Worm (Caenorhabditis elegans) whole organism, L4 larva: Measurements from ENCODE around the gene F58D2.2.

Experiments used
- T20F7.1 ChIP-seq: fragments of 200-800 bp; sonication (Bioruptor generic); optimal IDR thresholded peaks from 2 replicates; lab custom pipeline; 2018; ENCODE audit warnings: mild to moderate bottlenecking, missing genetic modification characterization, missing compliant biosample characterization
- aly-2 ChIP-seq: sonication (generic microtip); optimal IDR thresholded peaks from 2 replicates; lab custom pipeline; 2018; ENCODE audit warnings: missing biosample characterization, missing genetic modification characterization
- ceh-32 ChIP-seq: sonication (generic microtip); optimal IDR thresholded peaks from 2 replicates; lab custom pipeline; 2016; ENCODE audit warnings: mild to moderate bottlenecking, missing genetic modification characterization, missing compliant biosample characterization; ENCODE audit not compliant: poor library complexity
- ceh-82 ChIP-seq: sonication (generic microtip); optimal IDR thresholded peaks from 2 replicates; lab custom pipeline; 2017; ENCODE audit warnings: missing biosample characterization, missing genetic modification characterization
- daf-16 ChIP-seq, 3 experiments: sonication (generic microtip); optimal IDR thresholded peaks; 2 replicates each; lab custom pipeline; 2016 to 2017; ENCODE audit warnings: missing genetic modification characterization in 3 of 3, missing genetic modification reagents in 3 of 3, mild to moderate bottlenecking in 2 of 3, missing compliant biosample characterization in 2 of 3, missing biosample characterization in 1 of 3, moderate library complexity in 1 of 3
- daf-19 ChIP-seq: fragments of 200-800 bp; sonication (Bioruptor generic); conservative IDR thresholded peaks from 2 replicates; pipeline ENCODE4 v1.3.6; 2022; ENCODE audit warnings: missing genetic modification characterization, missing compliant biosample characterization
- lin-13 ChIP-seq: fragments of 150-350 bp; optimal IDR thresholded peaks from 2 replicates; lab custom pipeline; 2014; ENCODE audit warnings: missing biosample characterization, missing genetic modification reagents, missing genetic modification characterization
- madf-9 ChIP-seq: fragments of 200-800 bp; sonication (Bioruptor generic); conservative IDR thresholded peaks from 2 replicates; pipeline ENCODE4 v1.3.6; 2022; ENCODE audit warnings: missing genetic modification reagents, missing genetic modification characterization, missing compliant biosample characterization
- nhr-6 ChIP-seq: fragments of 150-350 bp; optimal IDR thresholded peaks from 2 replicates; lab custom pipeline; 2014; ENCODE audit warnings: missing biosample characterization, missing genetic modification characterization
- skn-1 ChIP-seq: fragments of 150-350 bp; optimal IDR thresholded peaks from 2 replicates; lab custom pipeline; 2014; ENCODE audit warnings: missing biosample characterization, missing genetic modification characterization
- unc-39 ChIP-seq: sonication (generic microtip); optimal IDR thresholded peaks from 2 replicates; lab custom pipeline; 2017; ENCODE audit warnings: missing biosample characterization, missing genetic modification characterization

ce11 chrIV:13197282-13197681 is 7.7 kb downstream of the F58D2.2 start, which contains the start of gene C48D1.1:
- no peak for TF ChIP-seq ceh-82
- no peak for TF ChIP-seq unc-39
- TF ChIP-seq daf-16 (GFP tag; optimal IDR thresholded peaks at IDR 0.05; lab: Kevin White, UChicago) = no peak
- TF ChIP-seq daf-16 (tag; optimal IDR thresholded peaks at IDR 0.05; lab: Kevin White, UChicago) = no peak
- no peak for TF ChIP-seq aly-2 (tag; lab: Kevin White, UChicago)
- no peak for TF ChIP-seq nhr-6
- TF ChIP-seq daf-19 (GFP tag; lab: Robert Waterston, UW) = no peak
- TF ChIP-seq ceh-32 (tag; lab: Kevin White, UChicago) = no peak
- TF ChIP-seq T20F7.1 (GFP tag; lab: Kevin White, UChicago) = no peak
- no peak for TF ChIP-seq skn-1
- TF ChIP-seq madf-9 (GFP tag; lab: Robert Waterston, UW) = no peak
- TF ChIP-seq lin-13 (GFP tag; lab: Kevin White, UChicago) = no peak
